Worm (Caenorhabditis elegans) whole organism, L2 larva: ENCODE data around the gene endu-2.

Experiments used
- C34F6.9 ChIP-seq: fragments of 150-350 bp; optimal IDR thresholded peaks from 2 replicates; lab custom pipeline; 2014; ENCODE audit warnings: missing biosample characterization, missing genetic modification characterization
- F13H6.1 ChIP-seq: sonication (generic microtip); optimal IDR thresholded peaks from 2 replicates; lab custom pipeline; 2016; ENCODE audit warnings: missing genetic modification characterization, missing compliant biosample characterization
- R02D3.7 ChIP-seq: fragments of 150-350 bp; optimal IDR thresholded peaks from 2 replicates; lab custom pipeline; 2014; ENCODE audit warnings: missing biosample characterization, missing genetic modification characterization
- Y55F3AM.14 ChIP-seq: fragments of 200-800 bp; sonication (Bioruptor generic); optimal IDR thresholded peaks from 2 replicates; lab custom pipeline; 2018; ENCODE audit warnings: mild to moderate bottlenecking, missing genetic modification characterization, missing compliant biosample characterization
- ZK546.5 ChIP-seq: sonication (generic microtip); optimal IDR thresholded peaks from 2 replicates; lab custom pipeline; 2017; ENCODE audit warnings: missing biosample characterization, missing genetic modification characterization
- alr-1 ChIP-seq: fragments of 150-350 bp; optimal IDR thresholded peaks from 2 replicates; lab custom pipeline; 2014; ENCODE audit warnings: missing biosample characterization, missing genetic modification characterization
- aly-2 ChIP-seq: fragments of 150-350 bp; optimal IDR thresholded peaks from 2 replicates; lab custom pipeline; 2014; ENCODE audit warnings: missing biosample characterization, missing genetic modification characterization
- ama-1 ChIP-seq: fragments of 150-350 bp; optimal IDR thresholded peaks from 2 replicates; lab custom pipeline; 2018; ENCODE audit warnings: inconsistent platforms
- blmp-1 ChIP-seq: sonication (generic microtip); optimal IDR thresholded peaks from 2 replicates; lab custom pipeline; 2017; ENCODE audit warnings: missing genetic modification characterization, mild to moderate bottlenecking, missing compliant biosample characterization, antibody characterized with exemption, moderate library complexity; ENCODE audit not compliant: insufficient read depth
- ceh-16 ChIP-seq: fragments of 150-350 bp; optimal IDR thresholded peaks from 2 replicates; lab custom pipeline; 2014; ENCODE audit warnings: missing biosample characterization, missing genetic modification characterization
- ceh-82 ChIP-seq: fragments of 150-350 bp; optimal IDR thresholded peaks from 2 replicates; lab custom pipeline; 2014; ENCODE audit warnings: missing biosample characterization, missing genetic modification characterization
- crh-2 ChIP-seq: sonication (generic microtip); optimal IDR thresholded peaks from 2 replicates; lab custom pipeline; 2017; ENCODE audit warnings: missing biosample characterization, missing genetic modification characterization
- dmd-4 ChIP-seq: sonication (generic microtip); optimal IDR thresholded peaks from 2 replicates; lab custom pipeline; 2017; ENCODE audit warnings: missing biosample characterization, missing genetic modification characterization
- egl-27 ChIP-seq: sonication (generic microtip); optimal IDR thresholded peaks from 3 replicates; lab custom pipeline; 2017; ENCODE audit warnings: missing biosample characterization, missing genetic modification reagents, missing genetic modification characterization
- elt-1 ChIP-seq: fragments of 150-350 bp; optimal IDR thresholded peaks from 2 replicates; lab custom pipeline; 2014; ENCODE audit warnings: missing biosample characterization, missing genetic modification characterization
- elt-3 ChIP-seq: sonication (generic microtip); optimal IDR thresholded peaks from 2 replicates; lab custom pipeline; 2017; ENCODE audit warnings: missing biosample characterization, missing genetic modification characterization
- fos-1 ChIP-seq: fragments of 150-350 bp; optimal IDR thresholded peaks from 2 replicates; lab custom pipeline; 2014; ENCODE audit warnings: missing biosample characterization, missing genetic modification characterization
- gmeb-1 ChIP-seq: fragments of 150-350 bp; optimal IDR thresholded peaks from 2 replicates; lab custom pipeline; 2014; ENCODE audit warnings: missing biosample characterization, missing genetic modification characterization
- lin-11 ChIP-seq: fragments of 150-350 bp; sonication (generic microtip); optimal IDR thresholded peaks from 2 replicates; lab custom pipeline; 2014; ENCODE audit warnings: missing biosample characterization, missing genetic modification characterization, inconsistent platforms, mixed read lengths
- lin-13 ChIP-seq: fragments of 150-350 bp; optimal IDR thresholded peaks from 2 replicates; lab custom pipeline; 2014; ENCODE audit warnings: missing biosample characterization, missing genetic modification reagents, missing genetic modification characterization
- lin-39 ChIP-seq: fragments of 150-350 bp; optimal IDR thresholded peaks from 2 replicates; lab custom pipeline; 2014; ENCODE audit warnings: missing biosample characterization, missing genetic modification reagents, missing genetic modification characterization
- lsy-2 ChIP-seq, 2 experiments: fragments of 150-350 bp in 1 of 2; sonication (generic microtip) in 1 of 2; optimal IDR thresholded peaks; 2 replicates each; lab custom pipeline; 2014 to 2017; ENCODE audit warnings: missing biosample characterization in 2 of 2, missing genetic modification characterization in 2 of 2
- mab-5 ChIP-seq: fragments of 150-350 bp; optimal IDR thresholded peaks from 2 replicates; lab custom pipeline; 2014; ENCODE audit warnings: missing biosample characterization, missing genetic modification characterization
- mbf-1 ChIP-seq: sonication (generic microtip); optimal IDR thresholded peaks from 2 replicates; lab custom pipeline; 2017; ENCODE audit warnings: missing biosample characterization, missing genetic modification characterization
- mdl-1 ChIP-seq, 2 experiments: fragments of 150-350 bp in 1 of 2; sonication (generic microtip) in 1 of 2; optimal IDR thresholded peaks; 2 replicates each; lab custom pipeline; 2017; ENCODE audit warnings: missing biosample characterization in 2 of 2, missing genetic modification characterization in 2 of 2
- nhr-10 ChIP-seq: sonication (generic microtip); optimal IDR thresholded peaks from 2 replicates; lab custom pipeline; 2017; ENCODE audit warnings: missing biosample characterization, missing genetic modification characterization
- nhr-11 ChIP-seq: fragments of 150-350 bp; optimal IDR thresholded peaks from 2 replicates; lab custom pipeline; 2014; ENCODE audit warnings: missing biosample characterization, missing genetic modification characterization
- nhr-12 ChIP-seq: fragments of 150-350 bp; optimal IDR thresholded peaks from 2 replicates; lab custom pipeline; 2014; ENCODE audit warnings: missing biosample characterization, missing genetic modification characterization
- nhr-129 ChIP-seq: fragments of 150-350 bp; optimal IDR thresholded peaks from 2 replicates; lab custom pipeline; 2014; ENCODE audit warnings: missing biosample characterization, missing genetic modification characterization
- nhr-21 ChIP-seq: fragments of 150-350 bp; optimal IDR thresholded peaks from 2 replicates; lab custom pipeline; 2014; ENCODE audit warnings: missing biosample characterization, missing genetic modification characterization
- nhr-23 ChIP-seq: fragments of 150-350 bp; optimal IDR thresholded peaks from 2 replicates; lab custom pipeline; 2014; ENCODE audit warnings: missing biosample characterization, missing genetic modification reagents, missing genetic modification characterization
- nhr-237 ChIP-seq: fragments of 150-350 bp; optimal IDR thresholded peaks from 2 replicates; lab custom pipeline; 2014; ENCODE audit warnings: missing biosample characterization, missing genetic modification characterization
- nhr-25 ChIP-seq: fragments of 150-350 bp; sonication (generic microtip); optimal IDR thresholded peaks from 3 replicates; lab custom pipeline; 2014; ENCODE audit warnings: missing biosample characterization, missing genetic modification characterization
- nhr-6 ChIP-seq: fragments of 150-350 bp; optimal IDR thresholded peaks from 2 replicates; lab custom pipeline; 2014; ENCODE audit warnings: missing biosample characterization, missing genetic modification characterization
- nhr-77 ChIP-seq: fragments of 150-350 bp; optimal IDR thresholded peaks from 2 replicates; lab custom pipeline; 2014; ENCODE audit warnings: missing biosample characterization, missing genetic modification characterization
- peb-1 ChIP-seq: fragments of 150-350 bp; optimal IDR thresholded peaks from 2 replicates; lab custom pipeline; 2014; ENCODE audit warnings: missing biosample characterization, missing genetic modification characterization
- sem-4 ChIP-seq: fragments of 150-350 bp; optimal IDR thresholded peaks from 2 replicates; lab custom pipeline; 2014; ENCODE audit warnings: missing biosample characterization, missing genetic modification reagents, missing genetic modification characterization
- skn-1 ChIP-seq: sonication (generic microtip); optimal IDR thresholded peaks from 2 replicates; lab custom pipeline; 2017; ENCODE audit warnings: missing biosample characterization, missing genetic modification characterization
- sma-3 ChIP-seq: sonication (generic microtip); optimal IDR thresholded peaks from 2 replicates; lab custom pipeline; 2016; ENCODE audit warnings: missing genetic modification reagents, missing genetic modification characterization, missing compliant biosample characterization
- sma-9 ChIP-seq, 2 experiments: fragments of 150-350 bp in 1 of 2; sonication (generic microtip) in 1 of 2; optimal IDR thresholded peaks; 2 replicates each; lab custom pipeline; 2014 to 2016; ENCODE audit warnings: missing genetic modification characterization in 2 of 2, mild to moderate bottlenecking in 1 of 2, missing biosample characterization in 1 of 2, missing compliant biosample characterization in 1 of 2, missing genetic modification reagents in 1 of 2, moderate library complexity in 1 of 2
- snpc-4 ChIP-seq: fragments of 150-350 bp; optimal IDR thresholded peaks from 2 replicates; lab custom pipeline; 2014; ENCODE audit warnings: missing biosample characterization, missing genetic modification characterization
- unc-39 ChIP-seq: fragments of 150-350 bp; optimal IDR thresholded peaks from 2 replicates; lab custom pipeline; 2014; ENCODE audit warnings: missing biosample characterization, missing genetic modification characterization
- unc-55 ChIP-seq: fragments of 150-350 bp; sonication (generic microtip); optimal IDR thresholded peaks from 3 replicates; lab custom pipeline; 2014; ENCODE audit warnings: missing biosample characterization, missing genetic modification reagents, missing genetic modification characterization
- unc-62 ChIP-seq: fragments of 150-350 bp; optimal IDR thresholded peaks from 2 replicates; lab custom pipeline; 2014; ENCODE audit warnings: missing biosample characterization, missing genetic modification reagents, missing genetic modification characterization
- zag-1 ChIP-seq: fragments of 150-350 bp; optimal IDR thresholded peaks from 2 replicates; lab custom pipeline; 2014; ENCODE audit warnings: missing biosample characterization, missing genetic modification characterization
- ztf-1 ChIP-seq: fragments of 200-800 bp; sonication (Bioruptor generic); conservative IDR thresholded peaks from 2 replicates; pipeline ENCODE4 v1.3.6; 2022; ENCODE audit warnings: missing genetic modification characterization, missing compliant biosample characterization
- ztf-11 ChIP-seq: sonication (generic microtip); optimal IDR thresholded peaks from 2 replicates; lab custom pipeline; 2017; ENCODE audit warnings: missing biosample characterization, missing genetic modification characterization
- ztf-4 ChIP-seq: fragments of 150-350 bp; optimal IDR thresholded peaks from 2 replicates; lab custom pipeline; 2014; ENCODE audit warnings: missing biosample characterization, missing genetic modification characterization

The endu-2 gene

DNA sequence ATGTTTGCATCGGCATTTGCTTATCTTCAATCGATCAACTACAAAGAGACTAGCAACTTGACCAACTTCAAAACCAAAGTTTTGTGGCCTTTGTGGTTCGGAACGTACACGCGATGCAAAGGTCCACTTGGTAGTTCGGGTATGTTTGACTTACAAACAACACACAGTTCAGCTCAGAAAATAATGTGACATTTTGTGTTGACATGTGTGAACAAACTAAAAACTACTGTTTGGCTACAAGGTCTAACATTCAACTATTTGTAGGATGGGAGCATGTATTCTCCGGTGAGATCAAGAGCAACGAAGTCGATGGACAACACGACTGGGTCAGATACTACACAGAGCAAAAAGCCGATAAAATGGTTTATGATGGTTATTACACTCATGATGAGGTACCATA lies 5.0 kb downstream of the endu-2 start:
- TF ChIP-seq zag-1 (tag; lab: Kevin White, UChicago) (no peak), nhr-129 (tag; lab: Kevin White, UChicago) (no peak), ztf-11 (tag; lab: Kevin White, UChicago) (no peak), lin-39 (no peak), fos-1 (no peak), skn-1 (tag; lab: Kevin White, UChicago) (no peak), unc-62 (no peak), aly-2 (tag; lab: Kevin White, UChicago) (no peak), snpc-4 (no peak), sem-4 (tag; lab: Kevin White, UChicago) (no peak), nhr-10 (tag; lab: Kevin White, UChicago) (no peak), nhr-12 (tag; lab: Kevin White, UChicago) (no peak), unc-55 (no peak), ceh-16 (no peak)

DNA sequence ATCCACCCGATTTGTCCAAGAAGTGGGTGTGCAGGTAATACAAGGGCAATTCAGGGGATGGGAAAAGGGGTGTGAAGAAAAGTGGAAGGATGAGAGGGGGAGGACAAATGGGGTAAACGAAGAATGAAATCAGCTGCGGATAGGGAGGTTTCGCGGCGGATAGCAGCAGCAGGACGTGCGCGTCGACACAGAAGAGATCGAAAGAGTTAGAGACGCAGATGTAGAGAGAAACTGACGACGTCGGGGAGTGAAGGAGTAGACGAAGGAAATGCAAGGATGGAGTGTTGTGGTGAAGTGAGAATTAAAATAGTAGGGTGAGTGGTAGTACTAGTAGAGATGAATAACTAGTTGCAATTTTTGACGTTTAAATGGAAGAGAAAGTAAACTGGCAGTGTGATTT lies 10.2 kb downstream of the endu-2 start, which contains the start of gene M60.6:
Gene M60.6, minus strand, starts transcription at position 166 of the 400 bp plus-strand sequence.
- TF ChIP-seq ztf-4 (tag; lab: Kevin White, UChicago) (no peak), unc-55 (peak; percentile 75), dmd-4 (no peak), unc-39 (tag; lab: Kevin White, UChicago) (no peak), Y55F3AM.14 (no peak), unc-62 (no peak), R02D3.7 (no peak), blmp-1 (tag; lab: Kevin White, UChicago) (no peak), gmeb-1 (tag; lab: Kevin White, UChicago) (no peak), zag-1 (tag; lab: Kevin White, UChicago) (peak; percentile 51), ceh-16 (no peak), lin-13 (GFP tag; lab: Kevin White, UChicago) (no peak), sem-4 (tag; lab: Kevin White, UChicago) (peak; percentile 8), ZK546.5 (tag; lab: Kevin White, UChicago) (no peak), F13H6.1 (tag; lab: Kevin White, UChicago) (peak; percentile 9), nhr-10 (tag; lab: Kevin White, UChicago) (no peak), ama-1 (lab: Kevin White, UChicago) (no peak), crh-2 (tag; lab: Kevin White, UChicago) (no peak), nhr-11 (tag; lab: Kevin White, UChicago) (no peak), nhr-129 (tag; lab: Kevin White, UChicago) (peak; percentile 62), nhr-23 (no peak), mdl-1 (tag; optimal IDR thresholded peaks at IDR 0.05; lab: Kevin White, UChicago) (peak in 1 of 2 experiments; percentile 13), nhr-237 (tag; lab: Kevin White, UChicago) (no peak), elt-3 (tag; lab: Kevin White, UChicago) (no peak), ceh-82 (tag; lab: Kevin White, UChicago) (no peak), mab-5 (tag; lab: Kevin White, UChicago) (no peak), sma-3 (GFP tag; lab: Kevin White, UChicago) (no peak), skn-1 (tag; lab: Kevin White, UChicago) (no peak), alr-1 (no peak), nhr-21 (peak; percentile 2), egl-27 (no peak), nhr-25 (peak; percentile 54), snpc-4 (no peak), elt-1 (tag; lab: Kevin White, UChicago) (no peak), sma-9 (GFP tag; optimal IDR thresholded peaks at IDR 0.05; lab: Kevin White, UChicago) (peak; percentile 56), sma-9 (tag; optimal IDR thresholded peaks at IDR 0.05; lab: Kevin White, UChicago) (no peak), lsy-2 (tag; optimal IDR thresholded peaks at IDR 0.05; lab: Kevin White, UChicago) (peak in 1 of 2 experiments; percentile 32), ztf-1 (no peak), nhr-12 (tag; lab: Kevin White, UChicago) (no peak), ztf-11 (tag; lab: Kevin White, UChicago) (no peak), mbf-1 (tag; lab: Kevin White, UChicago) (no peak), lin-11 (tag; lab: Kevin White, UChicago) (no peak), aly-2 (tag; lab: Kevin White, UChicago) (no peak), fos-1 (no peak), lin-39 (no peak), peb-1 (tag; lab: Kevin White, UChicago) (no peak), C34F6.9 (tag; lab: Kevin White, UChicago) (peak; percentile 23), nhr-6 (tag; lab: Kevin White, UChicago) (no peak), nhr-77 (tag; lab: Kevin White, UChicago) (no peak)
